Fruit fly (Drosophila melanogaster) whole organism, embryonic: ENCODE results near the gene CG43895.

Source experiments
- Ada2b ChIP-seq: fragments of 200-800 bp; sonication (Bioruptor generic); IDR thresholded peaks from 2 replicates; pipeline ENCODE4 v1.3.6; 2022; ENCODE audit warnings: missing biosample characterization, missing genetic modification characterization
- Bdp1 ChIP-seq: fragments of 200-800 bp; sonication (Bioruptor generic); optimal IDR thresholded peaks from 3 replicates; lab custom pipeline; 2016; ENCODE audit warnings: missing biosample characterization, missing genetic modification characterization
- BtbVII ChIP-seq: fragments of 200-800 bp; sonication (Bioruptor generic); optimal IDR thresholded peaks from 3 replicates; lab custom pipeline; 2017; ENCODE audit warnings: missing biosample characterization, mild to moderate bottlenecking, missing genetic modification characterization
- CG11247 ChIP-seq: fragments of 200-800 bp; sonication (Bioruptor generic); IDR thresholded peaks from 2 replicates; pipeline ENCODE4 v1.3.6; 2022; ENCODE audit warnings: missing biosample characterization, missing genetic modification characterization
- CG11695 ChIP-seq: fragments of 200-800 bp; sonication (Bioruptor generic); IDR thresholded peaks from 3 replicates; pipeline ENCODE4 v1.3.6; 2022; ENCODE audit warnings: missing biosample characterization, missing genetic modification characterization
- CG11696 ChIP-seq: fragments of 200-800 bp; sonication (Bioruptor generic); IDR thresholded peaks from 2 replicates; pipeline ENCODE4 v1.3.6; 2022; ENCODE audit warnings: missing biosample characterization, missing genetic modification characterization
- CG12942 ChIP-seq: fragments of 200-800 bp; sonication (Bioruptor generic); optimal IDR thresholded peaks from 3 replicates; lab custom pipeline; 2016; ENCODE audit warnings: missing biosample characterization, missing genetic modification characterization
- CG18262 ChIP-seq: fragments of 200-800 bp; optimal IDR thresholded peaks from 3 replicates; lab custom pipeline; 2019; ENCODE audit warnings: missing biosample characterization, mild to moderate bottlenecking, missing genetic modification characterization, moderate library complexity
- CG18599 ChIP-seq: fragments of 200-800 bp; sonication (Bioruptor generic); optimal IDR thresholded peaks from 3 replicates; lab custom pipeline; 2017; ENCODE audit warnings: missing biosample characterization, missing genetic modification characterization, mild to moderate bottlenecking, moderate library complexity, missing genetic modification reagents
- CG2120 ChIP-seq: fragments of 200-800 bp; sonication (Bioruptor generic); optimal IDR thresholded peaks from 3 replicates; lab custom pipeline; 2016; ENCODE audit warnings: missing biosample characterization, missing genetic modification characterization
- CG2712 ChIP-seq: fragments of 200-800 bp; optimal IDR thresholded peaks from 3 replicates; lab custom pipeline; 2019; ENCODE audit warnings: missing biosample characterization, mild to moderate bottlenecking, missing genetic modification characterization, moderate library complexity
- CG3163 ChIP-seq: fragments of 200-800 bp; sonication (Bioruptor generic); optimal IDR thresholded peaks from 3 replicates; lab custom pipeline; 2016; ENCODE audit warnings: missing biosample characterization, missing genetic modification characterization
- CG43689 ChIP-seq: fragments of 200-800 bp; sonication (Bioruptor generic); IDR thresholded peaks from 2 replicates; pipeline ENCODE4 v1.3.6; 2022; ENCODE audit warnings: missing biosample characterization, missing genetic modification characterization
- CG7357 ChIP-seq: fragments of 200-800 bp; sonication (Bioruptor generic); IDR thresholded peaks from 3 replicates; pipeline ENCODE4 v1.3.6; 2022; ENCODE audit warnings: missing biosample characterization, missing genetic modification characterization
- CG8281 ChIP-seq: fragments of 200-800 bp; sonication (Bioruptor generic); optimal IDR thresholded peaks from 2 replicates; lab custom pipeline; 2018; ENCODE audit warnings: missing biosample characterization, mild to moderate bottlenecking, missing genetic modification characterization, moderate library complexity
- CG8359 ChIP-seq: fragments of 200-800 bp; sonication (Bioruptor generic); optimal IDR thresholded peaks from 2 replicates; lab custom pipeline; 2017; ENCODE audit warnings: missing biosample characterization, mild to moderate bottlenecking, missing genetic modification characterization, borderline replicate concordance
- CG9727 ChIP-seq: fragments of 200-800 bp; sonication (Bioruptor generic); optimal IDR thresholded peaks from 3 replicates; lab custom pipeline; 2017; ENCODE audit warnings: missing biosample characterization, mild to moderate bottlenecking, missing genetic modification characterization
- Ets65A ChIP-seq: fragments of 200-800 bp; sonication (Bioruptor generic); peaks from one replicate; lab custom pipeline; 2016; ENCODE audit warnings: missing biosample characterization, missing genetic modification characterization
- HLH54F ChIP-seq: fragments of 200-800 bp; sonication (Bioruptor generic); optimal IDR thresholded peaks from 3 replicates; lab custom pipeline; 2016; ENCODE audit warnings: missing biosample characterization, missing genetic modification characterization
- Hr51 ChIP-seq, 2 experiments: fragments of 200-800 bp; sonication (Bioruptor generic); optimal IDR thresholded peaks; 2 replicates in 1 of 2; 3 replicates in 1 of 2; lab custom pipeline; 2016 to 2018; ENCODE audit warnings: missing biosample characterization in 2 of 2, missing genetic modification characterization in 2 of 2, mild to moderate bottlenecking in 1 of 2, moderate library complexity in 1 of 2
- MTF-1 ChIP-seq: fragments of 200-800 bp; sonication (Bioruptor generic); optimal IDR thresholded peaks from 2 replicates; lab custom pipeline; 2018; ENCODE audit warnings: missing biosample characterization, mild to moderate bottlenecking, missing genetic modification characterization, borderline replicate concordance
- NfI ChIP-seq: fragments of 200-800 bp; sonication (Bioruptor generic); optimal IDR thresholded peaks from 3 replicates; lab custom pipeline; 2018; ENCODE audit warnings: missing biosample characterization, mild to moderate bottlenecking, missing genetic modification characterization, moderate library complexity
- Optix ChIP-seq: fragments of 200-800 bp; sonication (Bioruptor generic); IDR thresholded peaks from 3 replicates; pipeline ENCODE4 v1.3.6; 2022; ENCODE audit warnings: missing biosample characterization, missing genetic modification characterization
- Ravus ChIP-seq: fragments of 200-800 bp; sonication (Bioruptor generic); IDR thresholded peaks from 2 replicates; pipeline ENCODE4 v1.3.6; 2022; ENCODE audit warnings: missing biosample characterization, missing genetic modification characterization
- Rx ChIP-seq: fragments of 200-800 bp; sonication (Bioruptor generic); IDR thresholded peaks from 2 replicates; pipeline ENCODE4 v1.3.6; 2022; ENCODE audit warnings: missing biosample characterization, missing genetic modification characterization
- Xrp1 ChIP-seq: fragments of 200-800 bp; sonication (Bioruptor generic); IDR thresholded peaks from 2 replicates; pipeline ENCODE4 v1.3.6; 2022; ENCODE audit warnings: missing biosample characterization, missing genetic modification characterization
- aop ChIP-seq: fragments of 200-800 bp; sonication (Bioruptor generic); IDR thresholded peaks from 2 replicates; pipeline ENCODE4 v1.3.6; 2022; ENCODE audit warnings: missing biosample characterization, missing genetic modification characterization
- ap ChIP-seq: fragments of 200-800 bp; sonication (Bioruptor generic); IDR thresholded peaks from 2 replicates; pipeline ENCODE4 v1.3.6; 2022; ENCODE audit warnings: missing biosample characterization, missing genetic modification characterization
- ase ChIP-seq: fragments of 200-800 bp; sonication (Bioruptor generic); IDR thresholded peaks from 3 replicates; pipeline ENCODE4 v1.3.6; 2022; ENCODE audit warnings: missing biosample characterization, missing genetic modification characterization
- btn ChIP-seq: fragments of 200-800 bp; sonication (Bioruptor generic); optimal IDR thresholded peaks from 2 replicates; lab custom pipeline; 2016; ENCODE audit warnings: missing biosample characterization, missing genetic modification characterization
- dm ChIP-seq: fragments of 200-800 bp; sonication (Bioruptor generic); optimal IDR thresholded peaks from 3 replicates; lab custom pipeline; 2016; ENCODE audit warnings: missing biosample characterization, missing genetic modification characterization
- h ChIP-seq: fragments of >200 bp; optimal IDR thresholded peaks from 2 replicates; lab custom pipeline; 2017
- hbn ChIP-seq: fragments of 200-800 bp; sonication (Bioruptor generic); IDR thresholded peaks from 2 replicates; pipeline ENCODE4 v1.3.6; 2022; ENCODE audit warnings: missing biosample characterization, missing genetic modification characterization; ENCODE audit not compliant: partially characterized antibody
- inv ChIP-seq: fragments of 200-800 bp; sonication (Bioruptor generic); IDR thresholded peaks from 2 replicates; pipeline ENCODE4 v1.3.6; 2022; ENCODE audit warnings: missing biosample characterization, missing genetic modification characterization; ENCODE audit not compliant: partially characterized antibody
- klu ChIP-seq: fragments of 200-800 bp; sonication (Bioruptor generic); IDR thresholded peaks from 2 replicates; pipeline ENCODE4 v1.3.6; 2022; ENCODE audit warnings: missing biosample characterization, missing genetic modification characterization
- knrl ChIP-seq: fragments of 200-800 bp; sonication (Bioruptor generic); IDR thresholded peaks from 3 replicates; pipeline ENCODE4 v1.3.6; 2022; ENCODE audit warnings: missing biosample characterization, missing genetic modification characterization; ENCODE audit not compliant: partially characterized antibody
- lab ChIP-seq: fragments of 200-800 bp; sonication (Bioruptor generic); optimal IDR thresholded peaks from 3 replicates; lab custom pipeline; 2017; ENCODE audit warnings: missing biosample characterization, missing genetic modification characterization, mild to moderate bottlenecking, moderate library complexity, missing genetic modification reagents
- luna ChIP-seq: fragments of 200-800 bp; sonication (Bioruptor generic); optimal IDR thresholded peaks from 2 replicates; lab custom pipeline; 2016; ENCODE audit warnings: missing biosample characterization, missing genetic modification characterization
- org-1 ChIP-seq: fragments of 200-800 bp; sonication (Bioruptor generic); optimal IDR thresholded peaks from 2 replicates; lab custom pipeline; 2017; ENCODE audit warnings: missing biosample characterization, missing genetic modification characterization
- pita ChIP-seq: fragments of 200-800 bp; sonication (Bioruptor generic); optimal IDR thresholded peaks from 2 replicates; lab custom pipeline; 2017; ENCODE audit warnings: missing biosample characterization, mild to moderate bottlenecking, missing genetic modification characterization
- pros ChIP-seq: fragments of 200-800 bp; sonication (Bioruptor generic); optimal IDR thresholded peaks from 3 replicates; lab custom pipeline; 2019; ENCODE audit warnings: missing biosample characterization, mild to moderate bottlenecking, missing genetic modification characterization, moderate library complexity
- repo ChIP-seq: fragments of 200-800 bp; sonication (Bioruptor generic); optimal IDR thresholded peaks from 2 replicates; lab custom pipeline; 2016; ENCODE audit warnings: missing biosample characterization, missing genetic modification characterization
- scrt ChIP-seq: fragments of 200-800 bp; sonication (Bioruptor generic); optimal IDR thresholded peaks from 2 replicates; lab custom pipeline; 2018; ENCODE audit warnings: missing biosample characterization, mild to moderate bottlenecking, missing genetic modification characterization, moderate library complexity
- sens ChIP-seq: fragments of 200-800 bp; sonication (Bioruptor generic); peaks from one replicate; lab custom pipeline; 2016; ENCODE audit warnings: missing biosample characterization, missing genetic modification characterization
- sim ChIP-seq: fragments of 200-800 bp; sonication (Bioruptor generic); IDR thresholded peaks from 2 replicates; pipeline ENCODE4 v1.3.6; 2022; ENCODE audit warnings: missing biosample characterization, missing genetic modification characterization
- so ChIP-seq: fragments of 200-800 bp; sonication (Bioruptor generic); IDR thresholded peaks from 3 replicates; pipeline ENCODE4 v1.3.6; 2022; ENCODE audit warnings: missing biosample characterization, missing genetic modification characterization
- sr ChIP-seq: fragments of 200-800 bp; sonication (Bioruptor generic); IDR thresholded peaks from 3 replicates; pipeline ENCODE4 v1.3.6; 2022; ENCODE audit warnings: missing biosample characterization, missing genetic modification characterization
- ttk ChIP-seq: fragments of 200-800 bp; sonication (Bioruptor generic); IDR thresholded peaks from 2 replicates; pipeline ENCODE4 v2.1.2; 2022; ENCODE audit warnings: missing biosample characterization, missing genetic modification characterization
- yki ChIP-seq: fragments of >200 bp; optimal IDR thresholded peaks from 3 replicates; lab custom pipeline; 2018

Gene CG43895

dm6 chr3L:21839720-21840641 lies 26.5 kb upstream of the CG43895 start (continued):
- TF ChIP-seq repo (GFP tag; lab: Kevin White, UChicago) (peak; percentile 85), Ravus (GFP tag; lab: Robert Waterston, UW) (peak; percentile 46), CG3163 (GFP tag; lab: Kevin White, UChicago) (peak; percentile 57), Optix (GFP tag; lab: Robert Waterston, UW) (peak; percentile 88), inv (GFP tag; lab: Robert Waterston, UW) (0 out of 2 replicates have a peak, but pooled peaks have one; percentile 28), scrt (GFP tag; lab: Kevin White, UChicago) (peak; percentile 85), so (GFP tag; lab: Robert Waterston, UW) (peak; percentile 92), Xrp1 (GFP tag; lab: Robert Waterston, UW) (peak; percentile 95), lab (GFP tag; lab: Kevin White, UChicago) (peak; percentile 95), h (no peak), ttk (GFP tag; lab: Robert Waterston, UW) (peak; percentile 91), ase (peak; percentile 73; the same call in 2 of the 3 replicates), org-1 (GFP tag; lab: Kevin White, UChicago) (peak; percentile 94), knrl (GFP tag; lab: Robert Waterston, UW) (peak; percentile 49; the same call in 1 of the 3 replicates), sim (peak; percentile 77), CG9727 (GFP tag; lab: Kevin White, UChicago) (peak; percentile 93), hbn (GFP tag; lab: Robert Waterston, UW) (no peak), pita (no peak), Ets65A (GFP tag; lab: Kevin White, UChicago) (peak; percentile 99), HLH54F (peak; percentile 92), luna (peak; percentile 84), CG18599 (GFP tag; lab: Kevin White, UChicago) (peak; percentile 95), CG11247 (GFP tag; lab: Robert Waterston, UW) (peak; percentile 81), CG12942 (peak; percentile 88), CG8281 (tag; lab: Kevin White, UChicago) (peak; percentile 79), sens (peak; percentile 99), aop (GFP tag; lab: Robert Waterston, UW) (0 out of 2 replicates have a peak, but pooled peaks have one; percentile 20), pros (GFP tag; lab: Kevin White, UChicago) (no peak), klu (GFP tag; lab: Robert Waterston, UW) (peak; percentile 78), Bdp1 (peak; percentile 80), Ada2b (GFP tag; lab: Robert Waterston, UW) (peak; percentile 84), sr (peak; percentile 79; the same call in 2 of the 3 replicates), CG2120 (GFP tag; lab: Kevin White, UChicago) (peak; percentile 94), yki (lab: Kevin White, UChicago) (no peak), CG11696 (GFP tag; lab: Robert Waterston, UW) (peak; percentile 83), NfI (GFP tag; lab: Kevin White, UChicago) (peak; percentile 94), ap (GFP tag; lab: Robert Waterston, UW) (peak; percentile 72), MTF-1 (GFP tag; lab: Kevin White, UChicago) (peak; percentile 16), btn (GFP tag; lab: Kevin White, UChicago) (peak; percentile 90), CG2712 (tag; lab: Kevin White, UChicago) (peak; percentile 95), CG11695 (GFP tag; lab: Robert Waterston, UW) (peak; percentile 97), CG43689 (GFP tag; lab: Robert Waterston, UW) (peak; percentile 70), BtbVII (GFP tag; lab: Kevin White, UChicago) (peak; percentile 92), dm (GFP tag; lab: Kevin White, UChicago) (peak; percentile 83), Rx (GFP tag; lab: Robert Waterston, UW) (peak; percentile 85), CG7357 (GFP tag; lab: Robert Waterston, UW) (peak; percentile 82; the same call in 2 of the 3 replicates), Hr51 (GFP tag; optimal IDR thresholded peaks at IDR 0.05; lab: Kevin White, UChicago) (peak; percentile 84 to 96), CG8359 (GFP tag; lab: Kevin White, UChicago) (peak; percentile 75), CG18262 (tag; lab: Kevin White, UChicago) (peak; percentile 96)
